Worm (Caenorhabditis elegans): ENCODE measurements around the gene nas-4.

Gene nas-4

ce11 chrIII:6373850-6374474 is 41.5 kb downstream of the nas-4 start:
- TF ChIP-seq ceh-30 (tag; optimal IDR thresholded peaks at IDR 0.05), result no peak
- no peak for TF ChIP-seq nfya-1 (tag; optimal IDR thresholded peaks at IDR 0.05)
- TF ChIP-seq ama-1 (optimal IDR thresholded peaks at IDR 0.05), result peak; percentile 17
- no peak for TF ChIP-seq madf-2 (tag; optimal IDR thresholded peaks at IDR 0.05)
- no peak for TF ChIP-seq npax-4 (tag; optimal IDR thresholded peaks at IDR 0.05)

DNA sequence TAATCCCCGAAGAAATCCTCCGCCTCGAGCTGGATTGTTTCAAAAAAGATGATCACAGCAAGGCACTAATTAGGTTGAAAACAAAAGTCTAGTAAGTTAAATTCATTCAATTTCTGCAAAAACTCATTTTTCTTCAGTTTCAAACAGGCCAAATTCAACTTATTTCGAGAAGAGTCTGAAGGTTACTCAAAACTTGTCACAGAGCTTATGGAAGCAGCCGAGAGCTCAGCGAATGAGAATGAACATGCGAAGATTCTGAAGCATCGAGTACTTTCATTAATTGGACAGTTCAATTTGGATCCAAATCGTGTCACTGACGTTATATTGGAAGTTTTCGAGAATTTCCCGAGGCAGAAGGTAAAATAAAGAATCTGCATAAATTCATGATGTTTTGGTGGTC is 46.9 kb downstream of the nas-4 start:
- TF ChIP-seq zip-5 (tag; optimal IDR thresholded peaks at IDR 0.05) (no peak), K09A11.1 (tag; optimal IDR thresholded peaks at IDR 0.05; ENCODE audit: insufficient read depth) (no peak), hlh-30 (tag; optimal IDR thresholded peaks at IDR 0.05; ENCODE audit: insufficient read depth) (no peak), eyg-1 (tag; optimal IDR thresholded peaks at IDR 0.05) (no peak), lim-6 (tag; optimal IDR thresholded peaks at IDR 0.05) (no peak), hlh-15 (tag; optimal IDR thresholded peaks at IDR 0.05) (no peak), elt-2 (tag; optimal IDR thresholded peaks at IDR 0.05) (no peak), gmeb-2 (tag; optimal IDR thresholded peaks at IDR 0.05) (no peak), C38D4.7 (GFP tag; optimal IDR thresholded peaks at IDR 0.05) (no peak), unc-55 (GFP tag; optimal IDR thresholded peaks at IDR 0.05) (no peak), che-1 (tag; optimal IDR thresholded peaks at IDR 0.05) (no peak), ceh-34 (tag; optimal IDR thresholded peaks at IDR 0.05) (no peak), ceh-14 (tag; optimal IDR thresholded peaks at IDR 0.05) (no peak), ref-2 (tag; optimal IDR thresholded peaks at IDR 0.05) (no peak), ahr-1 (tag; optimal IDR thresholded peaks at IDR 0.05) (no peak), syd-9 (tag; optimal IDR thresholded peaks at IDR 0.05) (no peak), fkh-10 (GFP tag; optimal IDR thresholded peaks at IDR 0.05) (no peak), pha-2 (tag; optimal IDR thresholded peaks at IDR 0.05) (no peak)

DNA sequence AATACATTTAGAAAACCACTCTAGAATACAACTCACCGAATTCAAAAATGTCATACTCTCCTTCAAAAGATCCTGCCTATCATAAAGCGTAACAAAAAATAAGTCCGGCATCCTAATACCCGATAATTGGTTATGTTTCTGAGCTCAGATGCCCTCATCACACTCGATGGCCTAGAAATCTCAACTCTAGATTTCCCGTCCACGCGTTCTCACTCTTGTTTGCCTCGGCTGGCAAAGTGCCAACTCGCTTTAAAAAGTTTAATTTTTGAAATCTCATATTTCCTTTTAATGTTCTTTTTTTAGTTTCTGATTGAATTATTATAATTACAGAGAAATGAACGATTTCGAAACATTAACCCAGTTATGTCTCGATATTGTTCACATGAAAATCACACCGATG is 47.7 kb downstream of the nas-4 start, which contains the start of the genes C56G2.15 and thoc-2:
Gene C56G2.15, minus strand, starts transcription at position 188 of the 400 bp plus-strand sequence.
Gene thoc-2, plus strand, starts transcription at position 331 of the 400 bp plus-strand sequence.
- TF ChIP-seq odd-2 (tag; optimal IDR thresholded peaks at IDR 0.05), result no peak
- no peak for TF ChIP-seq ama-1 (optimal IDR thresholded peaks at IDR 0.05)
- no peak for TF ChIP-seq pax-1 (tag; optimal IDR thresholded peaks at IDR 0.05)
- TF ChIP-seq K02D7.2 (tag; optimal IDR thresholded peaks at IDR 0.05), result no peak
- no peak for TF ChIP-seq rnt-1 (tag; optimal IDR thresholded peaks at IDR 0.05)
- TF ChIP-seq unc-42 (tag; optimal IDR thresholded peaks at IDR 0.05), result no peak
- no peak for TF ChIP-seq mec-3 (tag; optimal IDR thresholded peaks at IDR 0.05; ENCODE audit: borderline replicate concordance)
- TF ChIP-seq hlh-15 (tag; optimal IDR thresholded peaks at IDR 0.05), result no peak
- peak; percentile 10 for TF ChIP-seq ceh-2 (tag; optimal IDR thresholded peaks at IDR 0.05)
- TF ChIP-seq tbx-2 (tag; optimal IDR thresholded peaks at IDR 0.05), result peak; percentile 51
- TF ChIP-seq unc-55 (GFP tag; optimal IDR thresholded peaks at IDR 0.05), result no peak
- TF ChIP-seq C08G9.2 (tag; optimal IDR thresholded peaks at IDR 0.05), result peak; percentile 38
- no peak for TF ChIP-seq nfya-1 (tag; optimal IDR thresholded peaks at IDR 0.05)
- TF ChIP-seq dve-1 (tag; optimal IDR thresholded peaks at IDR 0.05), result no peak
- TF ChIP-seq sox-2 (GFP tag; IDR thresholded peaks at IDR 0.05), result no peak
- TF ChIP-seq hlh-8 (tag; optimal IDR thresholded peaks at IDR 0.05), result no peak
- TF ChIP-seq ceh-31 (tag; optimal IDR thresholded peaks at IDR 0.05), result peak; percentile 51
- TF ChIP-seq ahr-1 (tag; optimal IDR thresholded peaks at IDR 0.05), result no peak
- TF ChIP-seq hlh-13 (GFP tag; optimal IDR thresholded peaks at IDR 0.05), result no peak
- TF ChIP-seq pros-1 (tag; optimal IDR thresholded peaks at IDR 0.05), result no peak
- no peak for TF ChIP-seq F13H6.1 (tag; optimal IDR thresholded peaks at IDR 0.05)
- TF ChIP-seq nhr-11 (tag; optimal IDR thresholded peaks at IDR 0.05), result no peak
- no peak for TF ChIP-seq lin-11 (tag; optimal IDR thresholded peaks at IDR 0.05)
- TF ChIP-seq gmeb-2 (tag; optimal IDR thresholded peaks at IDR 0.05), result no peak
- no peak for TF ChIP-seq ceh-30 (tag; optimal IDR thresholded peaks at IDR 0.05)
- TF ChIP-seq fax-1 (tag; optimal IDR thresholded peaks at IDR 0.05), result no peak
- TF ChIP-seq fkh-6 (tag; optimal IDR thresholded peaks at IDR 0.05), result no peak
- no peak for TF ChIP-seq K09A11.1 (tag; optimal IDR thresholded peaks at IDR 0.05; ENCODE audit: insufficient read depth)
- TF ChIP-seq hlh-30 (tag; optimal IDR thresholded peaks at IDR 0.05; ENCODE audit: insufficient read depth), result no peak
- TF ChIP-seq T23F11.4 (GFP tag; optimal IDR thresholded peaks at IDR 0.05), result no peak
- TF ChIP-seq C38D4.7 (GFP tag; optimal IDR thresholded peaks at IDR 0.05), result no peak
- no peak for TF ChIP-seq npax-4 (tag; optimal IDR thresholded peaks at IDR 0.05)
- no peak for TF ChIP-seq ceh-22 (tag; optimal IDR thresholded peaks at IDR 0.05)
- TF ChIP-seq syd-9 (tag; optimal IDR thresholded peaks at IDR 0.05), result no peak
